Worm (Caenorhabditis elegans) whole organism, midembryonic: Measurements from ENCODE around the gene C17C3.11.

Source experiments
- flt-1 ChIP-seq: fragments of 200-800 bp; sonication (Bioruptor generic); IDR thresholded peaks from 2 replicates; pipeline ENCODE4 v1.3.6; 2022; ENCODE audit warnings: missing genetic modification characterization, missing compliant biosample characterization
- ztf-23 ChIP-seq: fragments of 200-800 bp; sonication (Bioruptor generic); IDR thresholded peaks from 2 replicates; pipeline ENCODE4 v1.3.6; 2022; ENCODE audit warnings: missing genetic modification reagents, missing genetic modification characterization, missing compliant biosample characterization

DNA sequence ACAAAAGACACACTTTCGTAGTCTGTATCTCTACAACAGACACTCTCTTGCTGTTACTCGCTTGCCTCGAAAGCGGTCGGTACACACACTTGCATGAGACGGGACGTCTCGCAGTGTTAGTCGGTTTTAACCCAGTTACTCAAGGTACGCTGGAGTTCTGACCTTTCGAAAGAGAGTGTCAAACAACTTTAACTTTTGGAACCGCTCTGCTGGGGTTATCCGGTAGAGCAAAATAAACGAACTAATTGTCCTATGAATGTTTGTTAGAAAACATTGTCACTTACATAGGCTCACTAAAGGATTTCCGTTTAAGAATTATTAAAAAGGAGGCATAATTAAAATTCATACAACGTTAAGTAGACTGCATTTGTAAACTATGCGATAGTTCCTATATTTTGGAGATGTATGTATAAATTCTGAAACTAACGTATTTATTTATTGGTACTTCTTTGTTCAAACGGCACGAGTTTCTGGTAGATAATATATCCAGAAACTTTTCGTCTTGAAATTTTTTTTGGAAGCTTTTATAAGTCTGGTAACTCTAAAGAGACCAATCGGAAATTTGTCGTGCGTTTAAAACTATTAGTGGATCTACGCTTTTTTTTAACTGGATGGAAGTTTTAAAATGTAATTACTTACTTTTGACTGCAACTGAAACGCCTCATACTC is 6.0 kb downstream of the C17C3.11 start:
- peak; percentile 93 for TF ChIP-seq flt-1 (GFP tag; lab: Robert Waterston, UW)
- TF ChIP-seq ztf-23: peak; percentile 84
